Fruit fly (Drosophila melanogaster) whole organism, embryonic: ENCODE measurements around the gene CG3529.

Experiments
- Ada2b ChIP-seq: fragments of 200-800 bp; sonication (Bioruptor generic); IDR thresholded peaks from 2 replicates; pipeline ENCODE4 v1.3.6; 2022; ENCODE audit warnings: missing biosample characterization, missing genetic modification characterization
- CG10654 ChIP-seq: fragments of 200-800 bp; sonication (Bioruptor generic); optimal IDR thresholded peaks from 2 replicates; lab custom pipeline; 2016; ENCODE audit warnings: missing biosample characterization, missing genetic modification characterization
- CG11093 ChIP-seq: fragments of 200-800 bp; sonication (Bioruptor generic); IDR thresholded peaks from 3 replicates; pipeline ENCODE4 v1.3.6; 2022; ENCODE audit warnings: missing biosample characterization, missing genetic modification characterization
- CG12219 ChIP-seq: fragments of 200-800 bp; sonication (Bioruptor generic); optimal IDR thresholded peaks from 3 replicates; lab custom pipeline; 2018; ENCODE audit warnings: missing biosample characterization, mild to moderate bottlenecking, missing genetic modification characterization
- CG1233 ChIP-seq: fragments of 200-800 bp; sonication (Bioruptor generic); optimal IDR thresholded peaks from 4 replicates; lab custom pipeline; 2018; ENCODE audit warnings: missing biosample characterization, mild to moderate bottlenecking, missing genetic modification characterization
- CG13296 ChIP-seq: fragments of 200-800 bp; sonication (Bioruptor generic); optimal IDR thresholded peaks from 3 replicates; lab custom pipeline; 2018; ENCODE audit warnings: missing biosample characterization, mild to moderate bottlenecking, missing genetic modification characterization
- CG15269 ChIP-seq: fragments of 200-800 bp; sonication (Bioruptor generic); optimal IDR thresholded peaks from 2 replicates; lab custom pipeline; 2018; ENCODE audit warnings: missing biosample characterization, mild to moderate bottlenecking, missing genetic modification characterization, moderate library complexity
- CG15696 ChIP-seq: fragments of 200-800 bp; sonication (Bioruptor generic); optimal IDR thresholded peaks from 2 replicates; lab custom pipeline; 2019; ENCODE audit warnings: missing biosample characterization, mild to moderate bottlenecking, missing genetic modification characterization, moderate library complexity
- CG1602 ChIP-seq: fragments of 200-800 bp; sonication (Bioruptor generic); optimal IDR thresholded peaks from 3 replicates; lab custom pipeline; 2016; ENCODE audit warnings: missing biosample characterization, missing genetic modification characterization
- CG16779 ChIP-seq: fragments of 200-800 bp; sonication (Bioruptor generic); IDR thresholded peaks from 2 replicates; pipeline ENCODE4 v1.3.6; 2022; ENCODE audit warnings: missing biosample characterization, missing genetic modification characterization
- CG17802 ChIP-seq: fragments of 200-800 bp; sonication (Bioruptor generic); optimal IDR thresholded peaks from 2 replicates; lab custom pipeline; 2018; ENCODE audit warnings: missing biosample characterization, mild to moderate bottlenecking, missing genetic modification characterization, moderate library complexity
- CG1832 ChIP-seq: fragments of 200-800 bp; sonication (Bioruptor generic); optimal IDR thresholded peaks from 2 replicates; lab custom pipeline; 2017; ENCODE audit warnings: missing biosample characterization, mild to moderate bottlenecking, missing genetic modification characterization, inconsistent platforms
- CG2202 ChIP-seq: fragments of 200-800 bp; sonication (Bioruptor generic); optimal IDR thresholded peaks from 2 replicates; lab custom pipeline; 2018; ENCODE audit warnings: missing biosample characterization, mild to moderate bottlenecking, missing genetic modification characterization
- CG2712 ChIP-seq: fragments of 200-800 bp; optimal IDR thresholded peaks from 3 replicates; lab custom pipeline; 2019; ENCODE audit warnings: missing biosample characterization, mild to moderate bottlenecking, missing genetic modification characterization, moderate library complexity
- CG2875 ChIP-seq: fragments of 200-800 bp; sonication (Bioruptor generic); optimal IDR thresholded peaks from 2 replicates; lab custom pipeline; 2017; ENCODE audit warnings: missing biosample characterization, mild to moderate bottlenecking, missing genetic modification characterization, missing genetic modification reagents
- CG32767 ChIP-seq: fragments of 200-800 bp; sonication (Bioruptor generic); IDR thresholded peaks from 2 replicates; pipeline ENCODE4 v1.3.6; 2022; ENCODE audit warnings: missing biosample characterization, missing genetic modification characterization
- CG4854 ChIP-seq: fragments of 200-800 bp; sonication (Bioruptor generic); optimal IDR thresholded peaks from 2 replicates; lab custom pipeline; 2016; ENCODE audit warnings: missing biosample characterization, missing genetic modification characterization, inconsistent platforms
- CG8944 ChIP-seq: fragments of 200-800 bp; sonication (Bioruptor generic); optimal IDR thresholded peaks from 3 replicates; lab custom pipeline; 2016; ENCODE audit warnings: missing biosample characterization, missing genetic modification characterization
- CG9797 ChIP-seq: fragments of 200-800 bp; sonication (Bioruptor generic); optimal IDR thresholded peaks from 3 replicates; lab custom pipeline; 2018; ENCODE audit warnings: missing biosample characterization, mild to moderate bottlenecking, missing genetic modification characterization
- CG9932 ChIP-seq: fragments of 200-800 bp; sonication (Bioruptor generic); IDR thresholded peaks from 2 replicates; pipeline ENCODE4 v1.3.6; 2022; ENCODE audit warnings: missing biosample characterization, missing genetic modification characterization
- CHES-1-like ChIP-seq: fragments of 200-800 bp; sonication (Bioruptor generic); optimal IDR thresholded peaks from 2 replicates; lab custom pipeline; 2016; ENCODE audit warnings: missing biosample characterization, missing genetic modification characterization
- Chrac-16 ChIP-seq: fragments of 200-800 bp; sonication (Bioruptor generic); optimal IDR thresholded peaks from 3 replicates; lab custom pipeline; 2016; ENCODE audit warnings: missing biosample characterization, missing genetic modification characterization
- CrebB ChIP-seq: fragments of 200-800 bp; sonication (Bioruptor generic); optimal IDR thresholded peaks from 3 replicates; lab custom pipeline; 2018; ENCODE audit warnings: missing biosample characterization, mild to moderate bottlenecking, missing genetic modification characterization
- Doc2 ChIP-seq: fragments of 200-800 bp; sonication (Bioruptor generic); IDR thresholded peaks from 2 replicates; pipeline ENCODE4 v1.3.6; 2022; ENCODE audit warnings: missing biosample characterization, missing genetic modification characterization
- Elba2 ChIP-seq: fragments of 200-800 bp; sonication (Bioruptor generic); optimal IDR thresholded peaks from 3 replicates; lab custom pipeline; 2016; ENCODE audit warnings: missing biosample characterization, missing genetic modification characterization
- H2.0 ChIP-seq: fragments of 200-800 bp; sonication (Bioruptor generic); IDR thresholded peaks from 2 replicates; pipeline ENCODE4 v1.3.6; 2022; ENCODE audit warnings: missing biosample characterization, missing genetic modification characterization
- HmgD ChIP-seq: fragments of 200-800 bp; sonication (Bioruptor generic); optimal IDR thresholded peaks from 3 replicates; lab custom pipeline; 2016; ENCODE audit warnings: missing biosample characterization, missing genetic modification characterization
- HmgZ ChIP-seq: fragments of 200-800 bp; sonication (Bioruptor generic); optimal IDR thresholded peaks from 2 replicates; lab custom pipeline; 2018; ENCODE audit warnings: missing biosample characterization, mild to moderate bottlenecking, missing genetic modification characterization
- Kr ChIP-seq: fragments of 200-800 bp; sonication (Bioruptor generic); optimal IDR thresholded peaks from 2 replicates; lab custom pipeline; 2017; ENCODE audit warnings: missing biosample characterization, mild to moderate bottlenecking, missing genetic modification characterization
- Lim3 ChIP-seq: fragments of 200-800 bp; sonication (Bioruptor generic); IDR thresholded peaks from 2 replicates; pipeline ENCODE4 v1.3.6; 2022; ENCODE audit warnings: missing biosample characterization, missing genetic modification characterization
- MTF-1 ChIP-seq: fragments of 200-800 bp; sonication (Bioruptor generic); optimal IDR thresholded peaks from 2 replicates; lab custom pipeline; 2018; ENCODE audit warnings: missing biosample characterization, mild to moderate bottlenecking, missing genetic modification characterization, borderline replicate concordance
- Neu2 ChIP-seq: fragments of 200-800 bp; sonication (Bioruptor generic); optimal IDR thresholded peaks from 3 replicates; lab custom pipeline; 2016; ENCODE audit warnings: missing biosample characterization, missing genetic modification characterization, borderline replicate concordance
- Xbp1 ChIP-seq: fragments of 200-800 bp; sonication (Bioruptor generic); optimal IDR thresholded peaks from 3 replicates; lab custom pipeline; 2016; ENCODE audit warnings: missing biosample characterization, mild to moderate bottlenecking, missing genetic modification characterization
- abd-A ChIP-seq: fragments of 200-800 bp; sonication (Bioruptor generic); optimal IDR thresholded peaks from 3 replicates; lab custom pipeline; 2019; ENCODE audit warnings: missing biosample characterization, mild to moderate bottlenecking, missing genetic modification characterization, moderate library complexity
- ac ChIP-seq: fragments of 200-800 bp; sonication (Bioruptor generic); optimal IDR thresholded peaks from 3 replicates; lab custom pipeline; 2017; ENCODE audit warnings: missing biosample characterization, mild to moderate bottlenecking, missing genetic modification characterization
- bcd ChIP-seq: fragments of 200-800 bp; sonication (Bioruptor generic); optimal IDR thresholded peaks from 2 replicates; lab custom pipeline; 2017; ENCODE audit warnings: missing biosample characterization, mild to moderate bottlenecking, missing genetic modification characterization
- bsh ChIP-seq, 2 experiments: fragments of 200-800 bp; sonication (Bioruptor generic); optimal IDR thresholded peaks; 2 replicates each; lab custom pipeline; 2017 to 2018; ENCODE audit warnings: mild to moderate bottlenecking in 2 of 2, missing biosample characterization in 2 of 2, missing genetic modification characterization in 2 of 2, moderate library complexity in 1 of 2
- cg ChIP-seq: fragments of 200-800 bp; sonication (Bioruptor generic); optimal IDR thresholded peaks from 3 replicates; lab custom pipeline; 2019; ENCODE audit warnings: missing biosample characterization, mild to moderate bottlenecking, missing genetic modification characterization, moderate library complexity
- corto ChIP-seq: fragments of 200-800 bp; sonication (Bioruptor generic); optimal IDR thresholded peaks from 2 replicates; lab custom pipeline; 2016; ENCODE audit warnings: missing biosample characterization, mild to moderate bottlenecking, missing genetic modification characterization, moderate library complexity
- kay ChIP-seq: fragments of 200-800 bp; sonication (Bioruptor generic); optimal IDR thresholded peaks from 2 replicates; lab custom pipeline; 2016; ENCODE audit warnings: missing biosample characterization, missing genetic modification characterization
- lbe ChIP-seq: fragments of 200-800 bp; sonication (Bioruptor generic); optimal IDR thresholded peaks from 2 replicates; lab custom pipeline; 2016; ENCODE audit warnings: missing biosample characterization, mild to moderate bottlenecking, missing genetic modification characterization
- luna ChIP-seq: fragments of 200-800 bp; sonication (Bioruptor generic); optimal IDR thresholded peaks from 2 replicates; lab custom pipeline; 2016; ENCODE audit warnings: missing biosample characterization, missing genetic modification characterization
- mam ChIP-seq: fragments of 200-800 bp; sonication (Bioruptor generic); optimal IDR thresholded peaks from 3 replicates; lab custom pipeline; 2016; ENCODE audit warnings: missing biosample characterization, missing genetic modification characterization
- oc ChIP-seq: fragments of 200-800 bp; sonication (Bioruptor generic); optimal IDR thresholded peaks from 2 replicates; lab custom pipeline; 2018; ENCODE audit warnings: missing biosample characterization, mild to moderate bottlenecking, missing genetic modification characterization, moderate library complexity
- pfk ChIP-seq: fragments of 200-800 bp; sonication (Bioruptor generic); optimal IDR thresholded peaks from 2 replicates; lab custom pipeline; 2018; ENCODE audit warnings: missing biosample characterization, mild to moderate bottlenecking, missing genetic modification characterization, moderate library complexity
- prd ChIP-seq, 3 experiments: fragments of >200 bp in 2 of 3; fragments of 200-800 bp in 1 of 3; sonication (Bioruptor generic) in 1 of 3; optimal IDR thresholded peaks in 2 of 3; IDR thresholded peaks in 1 of 3; 2 replicates in 2 of 3; 3 replicates in 1 of 3; pipeline versions ENCODE4 v1.3.6 to Lab custom; 2017 to 2022; ENCODE audit warnings: missing biosample characterization in 1 of 3, missing genetic modification characterization in 1 of 3
- pzg ChIP-seq: fragments of 200-800 bp; sonication (Bioruptor generic); optimal IDR thresholded peaks from 3 replicates; lab custom pipeline; 2018; ENCODE audit warnings: missing biosample characterization, mild to moderate bottlenecking, missing genetic modification characterization, moderate library complexity
- zen ChIP-seq: fragments of 200-800 bp; sonication (Bioruptor generic); optimal IDR thresholded peaks from 3 replicates; lab custom pipeline; 2018; ENCODE audit warnings: missing biosample characterization, mild to moderate bottlenecking, missing genetic modification characterization, moderate library complexity

The CG3529 gene

dm6 chr3L:9460775-9461491, 14.3 kb downstream of the CG3529 start, which contains the start of the genes CG3434 and CG44838 (continued):
- TF ChIP-seq CG15696 (tag; lab: Kevin White, UChicago) (peak; percentile 84), oc (tag; lab: Kevin White, UChicago) (peak; percentile 49), CG10654 (peak; percentile 77), CG8944 (GFP tag; lab: Kevin White, UChicago) (peak; percentile 55), CG1602 (GFP tag; lab: Kevin White, UChicago) (peak; percentile 75), CG13296 (GFP tag; lab: Kevin White, UChicago) (peak; percentile 80), mam (peak; percentile 76), MTF-1 (GFP tag; lab: Kevin White, UChicago) (peak; percentile 36), CHES-1-like (GFP tag; lab: Kevin White, UChicago) (peak; percentile 75), CG11093 (GFP tag; lab: Robert Waterston, UW) (peak; percentile 45; the same call in 1 of the 3 replicates), CG9797 (GFP tag; lab: Kevin White, UChicago) (peak; percentile 25), pzg (GFP tag; lab: Kevin White, UChicago) (peak; percentile 48), CG1233 (GFP tag; lab: Kevin White, UChicago) (peak; percentile 74), CG15269 (tag; lab: Kevin White, UChicago) (peak; percentile 85), CG16779 (no peak), Chrac-16 (GFP tag; lab: Kevin White, UChicago) (peak; percentile 84), corto (GFP tag; lab: Kevin White, UChicago) (peak; percentile 42), Kr (GFP tag; lab: Kevin White, UChicago) (no peak), Ada2b (GFP tag; lab: Robert Waterston, UW) (peak; percentile 67), Xbp1 (GFP tag; lab: Kevin White, UChicago) (peak; percentile 88), H2.0 (GFP tag; lab: Robert Waterston, UW) (peak; percentile 24; the same call in 1 of the 2 replicates), CG17802 (tag; lab: Kevin White, UChicago) (peak; percentile 58), CG2875 (GFP tag; lab: Kevin White, UChicago) (peak; percentile 45), kay (peak; percentile 61), CG4854 (GFP tag; lab: Kevin White, UChicago) (peak; percentile 48), lbe (peak; percentile 47), Neu2 (GFP tag; lab: Kevin White, UChicago) (peak; percentile 56), CrebB (tag; lab: Kevin White, UChicago) (peak; percentile 38), CG1832 (peak; percentile 18), HmgD (peak; percentile 56), CG32767 (GFP tag; lab: Robert Waterston, UW) (no peak; the same call in 1 of the 2 replicates), Doc2 (GFP tag; lab: Robert Waterston, UW) (no peak), CG2712 (tag; lab: Kevin White, UChicago) (peak; percentile 86), cg (GFP tag; lab: Kevin White, UChicago) (peak; percentile 60), ac (GFP tag; lab: Kevin White, UChicago) (no peak), Elba2 (GFP tag; lab: Kevin White, UChicago) (peak; percentile 67), CG12219 (GFP tag; lab: Kevin White, UChicago) (peak; percentile 29), bsh (GFP tag; optimal IDR thresholded peaks at IDR 0.05; lab: Kevin White, UChicago) (peak; percentile 9 to 81), prd (optimal IDR thresholded peaks at IDR 0.05; lab: Kevin White, UChicago) (no peak), prd (GFP tag; IDR thresholded peaks at IDR 0.05; lab: Robert Waterston, UW) (peak; percentile 86), zen (tag; lab: Kevin White, UChicago) (peak; percentile 74), luna (GFP tag; lab: Kevin White, UChicago) (peak; percentile 28), CG2202 (tag; lab: Kevin White, UChicago) (peak; percentile 58), abd-A (tag; lab: Kevin White, UChicago) (peak; percentile 80), pfk (no peak), CG9932 (peak; percentile 87), HmgZ (tag; lab: Kevin White, UChicago) (peak; percentile 82), bcd (GFP tag; lab: Kevin White, UChicago) (peak; percentile 78), Lim3 (GFP tag; lab: Robert Waterston, UW) (no peak)
